Fruit fly (Drosophila melanogaster) whole organism, wandering third instar larva: Measurements from ENCODE around the gene CG43218.

Experiments
- Abd-B ChIP-seq: fragments of >200 bp; optimal IDR thresholded peaks from 2 replicates; lab custom pipeline; 2017; ENCODE audit warnings: missing biosample characterization, missing genetic modification characterization
- CG32264 ChIP-seq: fragments of 200-800 bp; sonication (Bioruptor generic); optimal IDR thresholded peaks from 2 replicates; lab custom pipeline; 2016; ENCODE audit warnings: missing biosample characterization, missing genetic modification characterization
- Dfd ChIP-seq: fragments of >200 bp; optimal IDR thresholded peaks from 2 replicates; lab custom pipeline; 2017; ENCODE audit warnings: missing biosample characterization, missing genetic modification characterization
- Dif ChIP-seq: fragments of 200-275, 200-300 bp; sonication (Bioruptor generic); optimal IDR thresholded peaks from 2 replicates; lab custom pipeline; 2018; ENCODE audit warnings: missing biosample characterization, missing genetic modification characterization; ENCODE audit not compliant: partially characterized antibody
- GATAd ChIP-seq: sonication (Bioruptor generic); optimal IDR thresholded peaks from 2 replicates; lab custom pipeline; 2016; ENCODE audit warnings: missing biosample characterization, missing genetic modification characterization
- Hnf4 ChIP-seq: fragments of 200-800 bp; sonication (Bioruptor generic); optimal IDR thresholded peaks from 2 replicates; lab custom pipeline; 2016; ENCODE audit warnings: missing biosample characterization, mild to moderate bottlenecking, missing genetic modification characterization
- Hr78 ChIP-seq: fragments of >200 bp; optimal IDR thresholded peaks from 2 replicates; lab custom pipeline; 2017; ENCODE audit warnings: missing biosample characterization, missing genetic modification characterization
- Hr83 ChIP-seq: fragments of 200-300 bp; sonication (Bioruptor generic); optimal IDR thresholded peaks from 2 replicates; lab custom pipeline; 2016; ENCODE audit warnings: missing biosample characterization, mild to moderate bottlenecking, missing genetic modification characterization, moderate library complexity; ENCODE audit not compliant: poor library complexity, severe bottlenecking
- Jra ChIP-seq: sonication (Bioruptor generic); optimal IDR thresholded peaks from 2 replicates; lab custom pipeline; 2016; ENCODE audit warnings: missing biosample characterization, missing genetic modification characterization
- Mio ChIP-seq: sonication (Bioruptor generic); optimal IDR thresholded peaks from 2 replicates; lab custom pipeline; 2016; ENCODE audit warnings: missing biosample characterization, missing genetic modification characterization
- Myc ChIP-seq: fragments of >200 bp; optimal IDR thresholded peaks from 2 replicates; lab custom pipeline; 2017
- N ChIP-seq: fragments of >200 bp; optimal IDR thresholded peaks from 2 replicates; lab custom pipeline; 2018; ENCODE audit warnings: missing biosample characterization, missing external identifiers, missing genetic modification characterization
- OdsH ChIP-seq: fragments of 200-800 bp; sonication (Bioruptor generic); optimal IDR thresholded peaks from 2 replicates; lab custom pipeline; 2016; ENCODE audit warnings: missing biosample characterization, mild to moderate bottlenecking, missing genetic modification characterization
- Rel ChIP-seq, 2 experiments: fragments of 200-800 bp; sonication (Bioruptor generic) in 1 of 2; optimal IDR thresholded peaks; 2 replicates in 1 of 2; 3 replicates in 1 of 2; lab custom pipeline; 2016 to 2019; ENCODE audit warnings: mild to moderate bottlenecking in 2 of 2, missing biosample characterization in 2 of 2, missing genetic modification characterization in 2 of 2, moderate library complexity in 1 of 2
- Vsx2 ChIP-seq: fragments of 200-300, 225-300 bp; sonication (Bioruptor generic); optimal IDR thresholded peaks from 2 replicates; lab custom pipeline; 2018; ENCODE audit warnings: missing biosample characterization, missing genetic modification characterization; ENCODE audit not compliant: partially characterized antibody
- brk ChIP-seq: fragments of 200-800 bp; sonication (Bioruptor generic); optimal IDR thresholded peaks from 2 replicates; lab custom pipeline; 2016; ENCODE audit warnings: missing biosample characterization, mild to moderate bottlenecking, missing genetic modification characterization
- dl ChIP-seq, 2 experiments: fragments of 175-275, 200-275 bp in 1 of 2; fragments of 200-275 bp in 1 of 2; sonication (Bioruptor generic); optimal IDR thresholded peaks; lab custom pipeline; 2018; ENCODE audit warnings: mild to moderate bottlenecking in 2 of 2, missing biosample characterization in 2 of 2, missing genetic modification characterization in 2 of 2, moderate library complexity in 2 of 2; ENCODE audit not compliant: partially characterized antibody in 2 of 2, insufficient read depth in 1 of 2
- dmrt93B ChIP-seq: fragments of 200-800 bp; sonication (Bioruptor generic); optimal IDR thresholded peaks from 2 replicates; lab custom pipeline; 2018; ENCODE audit warnings: missing biosample characterization, mild to moderate bottlenecking, missing genetic modification characterization
- dsf ChIP-seq: sonication (Bioruptor generic); optimal IDR thresholded peaks from 2 replicates; lab custom pipeline; 2016; ENCODE audit warnings: missing biosample characterization, missing genetic modification characterization, borderline replicate concordance
- fru ChIP-seq: fragments of 200-800 bp; sonication (Bioruptor generic); optimal IDR thresholded peaks from 3 replicates; lab custom pipeline; 2016; ENCODE audit warnings: missing biosample characterization, mild to moderate bottlenecking, missing genetic modification characterization
- h ChIP-seq: fragments of 200-800 bp; sonication (Bioruptor generic); optimal IDR thresholded peaks from 3 replicates; lab custom pipeline; 2016; ENCODE audit warnings: missing biosample characterization, mild to moderate bottlenecking, missing genetic modification characterization
- lola ChIP-seq: fragments of >200 bp; optimal IDR thresholded peaks from 2 replicates; lab custom pipeline; 2017; ENCODE audit warnings: missing biosample characterization, missing genetic modification characterization
- rgr ChIP-seq: fragments of 200-800 bp; sonication (Bioruptor generic); optimal IDR thresholded peaks from 3 replicates; lab custom pipeline; 2016; ENCODE audit warnings: missing biosample characterization, mild to moderate bottlenecking, missing genetic modification characterization
- sage ChIP-seq: fragments of 200-800 bp; sonication (Bioruptor generic); optimal IDR thresholded peaks from 2 replicates; lab custom pipeline; 2016; ENCODE audit warnings: missing biosample characterization, mild to moderate bottlenecking, missing genetic modification characterization
- tai ChIP-seq: sonication (Bioruptor generic); optimal IDR thresholded peaks from 2 replicates; lab custom pipeline; 2016; ENCODE audit warnings: missing biosample characterization, missing genetic modification characterization
- usp ChIP-seq: fragments of >200 bp; optimal IDR thresholded peaks from 2 replicates; lab custom pipeline; 2017; ENCODE audit warnings: missing biosample characterization, missing genetic modification characterization
- woc ChIP-seq: sonication (Bioruptor generic); optimal IDR thresholded peaks from 2 replicates; lab custom pipeline; 2016; ENCODE audit warnings: missing biosample characterization, mild to moderate bottlenecking, missing genetic modification characterization

The CG43218 gene

DNA sequence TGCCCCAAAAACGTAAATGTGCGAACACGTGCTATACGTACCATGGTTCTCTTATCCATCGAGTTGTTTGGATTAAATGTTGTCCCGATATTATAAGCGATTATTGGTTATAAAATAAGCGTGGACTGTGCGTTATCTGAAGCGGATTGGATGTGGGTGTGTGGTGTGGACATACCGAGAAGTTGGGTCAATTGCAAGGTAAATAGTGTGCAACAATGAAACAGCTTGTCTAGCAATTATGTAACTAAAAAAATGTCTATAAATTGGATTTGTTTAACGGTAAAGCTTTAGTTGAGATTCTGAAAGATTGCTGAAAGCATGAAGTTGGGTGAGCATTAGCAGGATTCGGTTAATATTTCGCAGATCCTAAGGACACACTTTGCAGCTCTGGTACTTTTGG is at the start of gene CG43218:
TSS of gene CG43218 (plus strand) at position 290 of the 400 bp plus-strand sequence.
- no peak for TF ChIP-seq CG32264

DNA sequence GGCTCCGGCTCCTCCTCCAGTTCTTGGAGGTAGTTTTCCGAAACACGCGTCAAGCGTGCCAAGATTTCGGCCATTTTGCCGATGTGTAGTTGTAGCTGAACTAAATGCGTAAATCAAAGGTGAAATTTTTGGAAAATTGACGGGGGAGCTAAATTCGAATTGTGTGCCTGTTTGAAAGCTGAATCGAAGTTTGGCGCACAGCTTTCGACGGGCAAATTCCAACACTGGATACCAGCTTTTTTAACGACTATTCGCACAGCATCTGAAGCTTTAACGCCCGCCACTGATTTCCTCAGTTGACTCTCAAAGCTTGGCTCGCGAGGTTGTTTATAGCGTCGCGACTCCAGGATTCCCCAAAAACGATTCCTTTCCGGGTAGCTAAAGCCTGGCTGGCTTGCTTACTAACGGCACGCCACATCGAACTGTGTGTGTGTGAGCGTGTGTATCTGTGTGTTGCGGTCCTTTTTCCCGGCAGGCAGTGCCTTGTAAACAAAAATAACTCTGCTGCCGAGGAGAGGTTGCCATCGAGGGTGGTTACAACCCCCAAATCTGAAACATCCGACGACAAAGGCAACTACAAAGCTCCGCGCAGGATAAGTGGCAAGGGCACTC is 47.8 kb upstream of the CG43218 start, which contains the start of the genes CG10510 and CG10508:
TSS of gene CG10510 (minus strand) at position 164 of the 612 bp plus-strand sequence.
TSS of gene CG10508 (plus strand) at position 295 of the 612 bp plus-strand sequence.
- TF ChIP-seq Dif (GFP tag; lab: Kevin White, UChicago) (peak; percentile 16), sage (GFP tag; lab: Kevin White, UChicago) (no peak), Rel (GFP tag; optimal IDR thresholded peaks at IDR 0.05; lab: Kevin White, UChicago) (no peak), Rel (tag; optimal IDR thresholded peaks at IDR 0.05; lab: Kevin White, UChicago) (peak; percentile 21)

DNA sequence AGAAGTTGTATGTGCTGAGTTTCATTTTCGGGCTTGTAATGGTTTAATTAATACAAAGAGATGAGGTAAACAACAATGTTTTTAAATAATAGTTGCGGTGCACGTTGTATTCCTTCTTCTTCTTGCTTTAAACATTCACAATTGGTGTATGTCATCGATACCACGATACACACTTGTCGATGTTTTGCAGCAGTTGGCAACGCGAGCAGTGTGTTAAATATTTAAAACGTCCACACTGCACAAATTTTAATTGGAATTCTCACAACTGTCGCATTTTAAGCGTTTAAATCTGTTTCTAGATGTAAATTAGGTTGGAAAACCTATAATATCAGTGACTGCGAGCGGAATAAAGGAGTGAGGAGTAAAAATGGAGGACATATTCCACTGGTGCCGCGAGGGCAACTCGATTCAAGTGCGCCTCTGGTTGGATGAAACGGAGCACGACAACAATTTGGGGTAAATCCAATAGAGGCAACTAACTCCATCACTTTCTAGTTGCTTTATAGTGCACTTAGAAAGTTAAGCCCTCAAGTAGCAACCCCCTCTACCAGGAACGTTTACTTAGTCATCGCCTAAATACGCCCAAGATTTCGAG is 41.0 kb upstream of the CG43218 start, which contains the start of the genes Trmt112 and Ilk:
TSS of gene Trmt112 (minus strand) at position 143 of the 595 bp plus-strand sequence.
TSS of gene Ilk (plus strand) at position 205 of the 595 bp plus-strand sequence.
- TF ChIP-seq Myc (lab: Kevin White, UChicago), result peak; percentile 70
- TF ChIP-seq dsf (GFP tag; lab: Kevin White, UChicago), result no peak
- TF ChIP-seq Rel (GFP tag; optimal IDR thresholded peaks at IDR 0.05; lab: Kevin White, UChicago), result no peak
- TF ChIP-seq Rel (tag; optimal IDR thresholded peaks at IDR 0.05; lab: Kevin White, UChicago), result peak; percentile 37

DNA sequence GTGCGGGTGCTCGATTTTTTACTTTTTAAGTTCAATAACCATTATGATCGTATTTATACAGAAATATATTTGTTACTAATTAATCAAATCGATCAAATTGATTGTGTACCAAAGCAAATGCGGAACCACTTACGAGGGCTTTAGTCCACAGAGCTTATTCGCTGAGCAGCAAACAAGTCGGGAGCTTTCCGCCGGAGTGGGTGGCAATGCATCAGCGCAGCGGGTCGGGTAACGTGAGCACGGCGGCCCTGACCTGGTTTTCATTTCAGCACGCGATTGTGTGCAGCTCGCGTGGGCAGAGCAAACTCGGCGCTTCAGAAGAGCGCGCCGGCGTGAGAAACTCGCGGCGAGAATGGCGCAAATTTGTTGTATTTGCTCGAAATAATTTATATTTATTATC is 38.7 kb upstream of the CG43218 start:
- TF ChIP-seq woc (GFP tag; lab: Kevin White, UChicago) (no peak), CG32264 (no peak), GATAd (no peak), fru (no peak), rgr (GFP tag; lab: Kevin White, UChicago) (no peak), tai (GFP tag; lab: Kevin White, UChicago) (no peak), dmrt93B (GFP tag; lab: Kevin White, UChicago) (no peak), Vsx2 (GFP tag; lab: Kevin White, UChicago) (no peak), Hr83 (GFP tag; lab: Kevin White, UChicago) (no peak), dl (GFP tag; optimal IDR thresholded peaks at IDR 0.05; lab: Kevin White, UChicago; ENCODE audit: insufficient read depth in 1 of 2, partially characterized antibody in 2 of 2) (no peak), brk (no peak), Jra (GFP tag; lab: Kevin White, UChicago) (no peak), Hr78 (GFP tag; lab: Kevin White, UChicago) (no peak), dsf (GFP tag; lab: Kevin White, UChicago) (no peak), usp (GFP tag; lab: Kevin White, UChicago) (no peak), Hnf4 (GFP tag; lab: Kevin White, UChicago) (no peak)

DNA sequence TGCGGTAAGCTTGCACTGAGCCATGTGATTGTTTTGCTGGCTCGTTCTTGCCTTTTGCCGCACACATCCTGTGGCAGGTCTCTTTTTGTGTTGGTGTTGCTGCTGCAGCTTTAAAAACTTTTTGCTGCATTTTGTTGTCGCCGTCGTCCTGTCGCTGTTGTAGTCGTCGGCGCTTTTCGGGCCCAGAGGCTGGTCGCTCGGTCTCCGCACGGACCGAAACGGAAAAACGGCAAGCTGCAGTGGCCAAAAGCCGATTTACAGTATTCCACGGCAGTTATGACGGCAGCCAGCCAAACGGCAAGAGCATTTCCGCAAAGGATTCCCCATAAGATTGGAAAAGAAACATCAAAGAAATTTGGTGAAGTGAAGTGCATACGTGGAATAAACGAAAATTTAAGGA is 37.7 kb upstream of the CG43218 start, which contains the start of gene CG43219:
TSS of gene CG43219 (plus strand) at position 301 of the 400 bp plus-strand sequence.
- TF ChIP-seq OdsH (GFP tag; lab: Kevin White, UChicago), result no peak
- TF ChIP-seq Abd-B, result no peak
- no peak for TF ChIP-seq Mio (GFP tag; lab: Kevin White, UChicago)
- no peak for TF ChIP-seq Dfd (GFP tag; lab: Kevin White, UChicago)
- TF ChIP-seq GATAd, result no peak
- TF ChIP-seq h (GFP tag; lab: Kevin White, UChicago), result no peak
- TF ChIP-seq CG32264, result no peak
- no peak for TF ChIP-seq Jra (GFP tag; lab: Kevin White, UChicago)
- TF ChIP-seq, all 38 proteins: peak for 0

DNA sequence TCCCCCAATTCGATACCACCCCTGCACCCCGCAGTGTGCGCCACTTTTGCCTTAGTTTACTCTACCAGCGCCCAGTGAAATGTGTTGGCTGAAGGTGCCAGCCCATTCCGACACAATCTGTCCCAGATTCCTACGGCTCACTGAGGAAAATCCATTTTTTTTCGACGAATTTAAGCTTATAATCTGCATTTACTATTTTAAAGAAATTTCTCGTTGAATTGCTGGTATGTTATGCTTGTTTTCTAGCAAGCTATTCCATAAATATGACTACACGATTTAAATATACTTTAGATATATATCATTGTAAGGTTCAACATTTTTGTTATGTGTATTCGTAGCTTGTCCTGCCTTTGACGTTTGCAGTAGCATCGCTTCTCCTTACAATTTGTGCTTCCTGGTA is 34.6 kb upstream of the CG43218 start:
- no peak for TF ChIP-seq N
- TF ChIP-seq lola (GFP tag; lab: Kevin White, UChicago), result no peak
- no peak for TF ChIP-seq Myc (lab: Kevin White, UChicago)
- no peak for TF ChIP-seq Hr83 (GFP tag; lab: Kevin White, UChicago)
